Fruit fly (Drosophila melanogaster) Kc167 (cell line): ENCODE results near the gene CG14131.

Experiments
- Myc ChIP-seq: fragments of >200 bp; optimal IDR thresholded peaks from 2 replicates; lab custom pipeline; 2017; ENCODE audit warnings: missing external identifiers
- Sin3A ChIP-seq: fragments of >200 bp; optimal IDR thresholded peaks from 2 replicates; lab custom pipeline; 2018; ENCODE audit warnings: missing external identifiers
- h ChIP-seq: fragments of >200 bp; optimal IDR thresholded peaks from 3 replicates; lab custom pipeline; 2018; ENCODE audit warnings: missing external identifiers
- insv ChIP-seq: fragments of >200 bp; optimal IDR thresholded peaks from 3 replicates; lab custom pipeline; 2018; ENCODE audit warnings: missing external identifiers
- psq ChIP-seq: fragments of >200 bp; optimal IDR thresholded peaks from 2 replicates; lab custom pipeline; 2017; ENCODE audit warnings: missing external identifiers
- ttk ChIP-seq: sonication (Bioruptor generic); optimal IDR thresholded peaks from 2 replicates; lab custom pipeline; 2017; ENCODE audit warnings: missing external identifiers

The CG14131 gene

dm6 chr3L:11785291-11785690 lies 8.4 kb downstream of the CG14131 start:
- TF ChIP-seq psq (lab: Kevin White, UChicago) (no peak), Sin3A (no peak), h (no peak), insv (lab: Kevin White, UChicago) (no peak), Myc (lab: Kevin White, UChicago) (no peak)

dm6 chr3L:11788195-11788594 lies 11.3 kb downstream of the CG14131 start:
- no peak for TF ChIP-seq insv (lab: Kevin White, UChicago)
- TF ChIP-seq Sin3A, result no peak
- TF ChIP-seq h, result no peak
- no peak for TF ChIP-seq Myc (lab: Kevin White, UChicago)
- TF ChIP-seq ttk (lab: Kevin White, UChicago), result no peak
- no peak for TF ChIP-seq psq (lab: Kevin White, UChicago)

- TF ChIP-seq h (no peak), insv (lab: Kevin White, UChicago) (no peak), ttk (lab: Kevin White, UChicago) (no peak), Myc (lab: Kevin White, UChicago) (no peak), psq (lab: Kevin White, UChicago) (peak; percentile 5), Sin3A (no peak)
Observed at dm6 chr3L:11788936-11789352, 12.1 kb downstream of the CG14131 start.

- TF ChIP-seq h (no peak), Myc (lab: Kevin White, UChicago) (no peak), ttk (lab: Kevin White, UChicago) (no peak), Sin3A (no peak), insv (lab: Kevin White, UChicago) (no peak), psq (lab: Kevin White, UChicago) (no peak)
Observed at dm6 chr3L:11789773-11790172, 12.9 kb downstream of the CG14131 start, which contains the start of gene Pi3K68D. Gene Pi3K68D (minus strand): TSS chr3L:11790013.

- TF ChIP-seq psq (lab: Kevin White, UChicago), result no peak
- no peak for TF ChIP-seq insv (lab: Kevin White, UChicago)
- no peak for TF ChIP-seq Myc (lab: Kevin White, UChicago)
- no peak for TF ChIP-seq h
- no peak for TF ChIP-seq Sin3A
- no peak for TF ChIP-seq ttk (lab: Kevin White, UChicago)
Observed at dm6 chr3L:11793233-11793800, 16.4 kb downstream of the CG14131 start, which contains the start of the genes twy and CG10907. Gene twy (minus strand): TSS chr3L:11793283. Gene CG10907 (plus strand): TSS chr3L:11793514.

- TF ChIP-seq insv (lab: Kevin White, UChicago) (no peak), Sin3A (no peak), psq (lab: Kevin White, UChicago) (no peak), Myc (lab: Kevin White, UChicago) (no peak), ttk (lab: Kevin White, UChicago) (no peak), h (no peak)
Observed at dm6 chr3L:11795440-11795983, 18.6 kb downstream of the CG14131 start, which contains the start of gene Klp68D. Gene Klp68D (plus strand): TSS chr3L:11795614.

- TF ChIP-seq Myc (lab: Kevin White, UChicago) (no peak), psq (lab: Kevin White, UChicago) (no peak)
Observed at dm6 chr3L:11800761-11801160, 23.9 kb downstream of the CG14131 start, which contains the start of gene Gcat. Gene Gcat (minus strand): TSS chr3L:11800861.

- no peak for TF ChIP-seq Sin3A
- no peak for TF ChIP-seq insv (lab: Kevin White, UChicago)
- no peak for TF ChIP-seq psq (lab: Kevin White, UChicago)
- TF ChIP-seq Myc (lab: Kevin White, UChicago), result no peak
- no peak for TF ChIP-seq h
- TF ChIP-seq ttk (lab: Kevin White, UChicago), result no peak
Observed at dm6 chr3L:11801622-11802021, 24.7 kb downstream of the CG14131 start.

dm6 chr3L:11814655-11815054 lies 37.8 kb downstream of the CG14131 start, which contains the start of gene Cubn2:
Gene Cubn2 (minus strand): TSS chr3L:11814755.
- no peak for TF ChIP-seq insv (lab: Kevin White, UChicago)
- no peak for TF ChIP-seq psq (lab: Kevin White, UChicago)
- TF ChIP-seq h, result no peak
- no peak for TF ChIP-seq Myc (lab: Kevin White, UChicago)
- no peak for TF ChIP-seq Sin3A
- TF ChIP-seq ttk (lab: Kevin White, UChicago), result no peak

dm6 chr3L:11815220-11815797 lies 38.4 kb downstream of the CG14131 start, which contains the start of gene CG14130:
Gene CG14130 (plus strand): TSS chr3L:11815444.
- TF ChIP-seq psq (lab: Kevin White, UChicago), result no peak

- TF ChIP-seq psq (lab: Kevin White, UChicago) (no peak), Sin3A (no peak), insv (lab: Kevin White, UChicago) (no peak), ttk (lab: Kevin White, UChicago) (no peak), Myc (lab: Kevin White, UChicago) (no peak), h (no peak)
Observed at dm6 chr3L:11816641-11817040, 39.8 kb downstream of the CG14131 start.

dm6 chr3L:11819639-11820456 lies 43.0 kb downstream of the CG14131 start:
- no peak for TF ChIP-seq insv (lab: Kevin White, UChicago)
- TF ChIP-seq ttk (lab: Kevin White, UChicago), result no peak
- TF ChIP-seq h, result no peak
- no peak for TF ChIP-seq Myc (lab: Kevin White, UChicago)
- TF ChIP-seq psq (lab: Kevin White, UChicago), result no peak
- TF ChIP-seq Sin3A, result no peak
